Worm (Caenorhabditis elegans) whole organism, early embryonic: ENCODE results near the gene K10D11.4.

Experiments
- F13C5.2 ChIP-seq: sonication (generic microtip); optimal IDR thresholded peaks from 2 replicates; lab custom pipeline; 2017; ENCODE audit warnings: mild to moderate bottlenecking, missing genetic modification characterization, inconsistent platforms, missing compliant biosample characterization
- ama-1 ChIP-seq: fragments of 150-350 bp; optimal IDR thresholded peaks from 2 replicates; lab custom pipeline; 2014
- ceh-13 ChIP-seq: fragments of 200-800 bp; sonication (Bioruptor generic); optimal IDR thresholded peaks from 2 replicates; lab custom pipeline; 2018; ENCODE audit warnings: mild to moderate bottlenecking, missing genetic modification characterization, missing compliant biosample characterization
- ceh-36 ChIP-seq: sonication (generic microtip); optimal IDR thresholded peaks from 2 replicates; lab custom pipeline; 2016; ENCODE audit warnings: missing genetic modification characterization, inconsistent platforms, missing compliant biosample characterization
- ets-7 ChIP-seq: sonication (generic microtip); optimal IDR thresholded peaks from 2 replicates; lab custom pipeline; 2016; ENCODE audit warnings: missing genotype, missing genetic modification characterization, missing compliant biosample characterization
- flt-1 ChIP-seq: fragments of 200-800 bp; sonication (Bioruptor generic); IDR thresholded peaks from 2 replicates; pipeline ENCODE4 v1.3.6; 2022; ENCODE audit warnings: missing genetic modification characterization, missing compliant biosample characterization
- hmbx-1 ChIP-seq: sonication (generic microtip); optimal IDR thresholded peaks from 2 replicates; lab custom pipeline; 2016; ENCODE audit warnings: mild to moderate bottlenecking, missing genetic modification characterization, missing compliant biosample characterization
- pes-1 ChIP-seq: fragments of 200-800 bp; sonication (Bioruptor generic); IDR thresholded peaks from 2 replicates; pipeline ENCODE4 v1.3.6; 2022; ENCODE audit warnings: missing genetic modification reagents, missing genetic modification characterization, missing compliant biosample characterization
- tbx-11 ChIP-seq: fragments of 200-800 bp; sonication (Bioruptor generic); IDR thresholded peaks from 2 replicates; pipeline ENCODE4 v1.3.6; 2022; ENCODE audit warnings: missing genetic modification characterization, missing compliant biosample characterization
- tbx-37 ChIP-seq: fragments of 200-800 bp; sonication (Bioruptor generic); conservative IDR thresholded peaks from 2 replicates; pipeline ENCODE4 v1.3.6; 2022; ENCODE audit warnings: missing genetic modification reagents, missing genetic modification characterization, missing compliant biosample characterization

DNA sequence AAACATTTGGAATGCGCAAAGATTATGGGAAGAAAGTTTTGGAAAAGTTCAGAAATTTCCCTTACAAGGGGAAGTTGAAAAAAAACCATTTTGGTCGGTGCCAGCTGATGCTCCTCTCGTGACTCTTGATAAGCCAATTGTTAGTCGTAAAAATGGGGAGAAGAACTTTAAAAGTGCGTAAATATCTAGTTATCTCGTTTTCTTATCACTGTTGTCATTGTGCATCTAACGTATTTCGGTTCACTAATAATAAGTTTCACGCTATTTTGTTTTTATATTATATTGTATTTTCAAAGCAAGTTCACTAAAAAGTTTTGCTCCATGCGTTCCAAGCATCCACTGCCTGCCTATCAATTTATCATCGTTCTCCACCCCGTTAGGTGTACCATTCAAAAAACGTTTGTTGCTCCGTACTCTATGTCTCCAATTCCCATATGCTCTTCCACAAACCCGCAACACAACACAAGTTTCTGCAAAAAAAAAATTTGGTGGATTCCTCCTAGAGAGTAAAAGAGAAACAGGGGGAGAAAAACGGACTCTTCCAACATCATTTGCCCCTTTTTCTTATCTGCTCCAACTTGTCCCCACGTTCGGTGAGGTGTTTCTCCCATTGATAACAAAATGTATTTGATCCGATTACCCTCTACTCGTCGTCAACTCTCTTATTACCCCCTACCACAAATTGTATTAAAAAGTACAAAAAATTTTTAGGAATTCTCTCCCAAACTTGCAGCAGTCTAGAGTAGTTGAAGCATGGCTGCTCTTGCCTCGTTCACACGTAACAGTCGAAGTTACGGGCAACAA is 14.3 kb upstream of the K10D11.4 start, which contains the start of gene mbk-2:
- TF ChIP-seq tbx-37 (GFP tag; lab: Robert Waterston, UW) (no peak), ets-7 (tag; lab: Kevin White, UChicago) (no peak), F13C5.2 (tag; lab: Kevin White, UChicago) (no peak), ceh-13 (no peak), tbx-11 (GFP tag; lab: Robert Waterston, UW) (no peak), hmbx-1 (tag; lab: Kevin White, UChicago) (no peak), ama-1 (no peak), pes-1 (GFP tag; lab: Robert Waterston, UW) (no peak), flt-1 (GFP tag; lab: Robert Waterston, UW) (no peak), ceh-36 (no peak)
